Fruit fly (Drosophila melanogaster) whole organism, embryonic: Measurements from ENCODE around the gene bbg.

ENCODE experiments used
- Adf1 ChIP-seq: fragments of 200-800 bp; sonication (Bioruptor generic); IDR thresholded peaks from 2 replicates; pipeline ENCODE4 v1.3.6; 2022; ENCODE audit warnings: missing biosample characterization, missing genetic modification characterization
- Aef1 ChIP-seq: fragments of 200-800 bp; sonication (Bioruptor generic); IDR thresholded peaks from 3 replicates; pipeline ENCODE4 v1.3.6; 2022; ENCODE audit warnings: missing biosample characterization, missing genetic modification characterization
- Atf-2 ChIP-seq: fragments of 200-800 bp; sonication (Bioruptor generic); optimal IDR thresholded peaks from 2 replicates; lab custom pipeline; 2016; ENCODE audit warnings: missing biosample characterization, missing genetic modification characterization
- CG10147 ChIP-seq: fragments of 200-800 bp; sonication (Bioruptor generic); optimal IDR thresholded peaks from 2 replicates; lab custom pipeline; 2019; ENCODE audit warnings: missing biosample characterization, mild to moderate bottlenecking, missing genetic modification characterization, moderate library complexity
- CG10209 ChIP-seq: fragments of 200-800 bp; sonication (Bioruptor generic); optimal IDR thresholded peaks from 3 replicates; lab custom pipeline; 2017; ENCODE audit warnings: missing biosample characterization, mild to moderate bottlenecking, missing genetic modification characterization, missing genetic modification reagents
- CG10321 ChIP-seq: fragments of 200-800 bp; sonication (Bioruptor generic); IDR thresholded peaks from 2 replicates; pipeline ENCODE4 v1.3.6; 2022; ENCODE audit warnings: missing biosample characterization, missing genetic modification characterization
- CG11723 ChIP-seq: fragments of 200-800 bp; sonication (Bioruptor generic); optimal IDR thresholded peaks from 2 replicates; lab custom pipeline; 2017; ENCODE audit warnings: missing biosample characterization, mild to moderate bottlenecking, missing genetic modification characterization
- CG12155 ChIP-seq: fragments of 200-800 bp; sonication (Bioruptor generic); optimal IDR thresholded peaks from 3 replicates; lab custom pipeline; 2016; ENCODE audit warnings: missing biosample characterization, missing genetic modification characterization
- CG1233 ChIP-seq: fragments of 200-800 bp; sonication (Bioruptor generic); optimal IDR thresholded peaks from 4 replicates; lab custom pipeline; 2018; ENCODE audit warnings: missing biosample characterization, mild to moderate bottlenecking, missing genetic modification characterization
- CG14441 ChIP-seq: fragments of 200-800 bp; sonication (Bioruptor generic); IDR thresholded peaks from 2 replicates; pipeline ENCODE4 v1.3.6; 2022; ENCODE audit warnings: missing biosample characterization, missing genetic modification characterization
- CG1529 ChIP-seq: fragments of 200-800 bp; sonication (Bioruptor generic); optimal IDR thresholded peaks from 3 replicates; lab custom pipeline; 2018; ENCODE audit warnings: missing biosample characterization, missing genetic modification characterization
- CG17361 ChIP-seq: fragments of 200-800 bp; sonication (Bioruptor generic); IDR thresholded peaks from 3 replicates; pipeline ENCODE4 v1.3.6; 2022; ENCODE audit warnings: missing biosample characterization, missing genetic modification characterization
- CG17829 ChIP-seq: fragments of 200-800 bp; optimal IDR thresholded peaks from 2 replicates; lab custom pipeline; 2019; ENCODE audit warnings: missing biosample characterization, mild to moderate bottlenecking, missing genetic modification characterization, moderate library complexity
- CG3281 ChIP-seq: fragments of 200-800 bp; sonication (Bioruptor generic); optimal IDR thresholded peaks from 3 replicates; lab custom pipeline; 2017; ENCODE audit warnings: missing biosample characterization, mild to moderate bottlenecking, missing genetic modification characterization
- CG43689 ChIP-seq: fragments of 200-800 bp; sonication (Bioruptor generic); IDR thresholded peaks from 2 replicates; pipeline ENCODE4 v1.3.6; 2022; ENCODE audit warnings: missing biosample characterization, missing genetic modification characterization
- CG7357 ChIP-seq: fragments of 200-800 bp; sonication (Bioruptor generic); IDR thresholded peaks from 3 replicates; pipeline ENCODE4 v1.3.6; 2022; ENCODE audit warnings: missing biosample characterization, missing genetic modification characterization
- CG7745 ChIP-seq: fragments of 200-800 bp; sonication (Bioruptor generic); optimal IDR thresholded peaks from 2 replicates; lab custom pipeline; 2018; ENCODE audit warnings: missing biosample characterization, mild to moderate bottlenecking, missing genetic modification characterization, moderate library complexity
- CG9215 ChIP-seq: fragments of 200-800 bp; sonication (Bioruptor generic); IDR thresholded peaks from 2 replicates; pipeline ENCODE4 v1.3.6; 2022; ENCODE audit warnings: missing biosample characterization, missing genetic modification characterization
- Chrac-16 ChIP-seq: fragments of 200-800 bp; sonication (Bioruptor generic); optimal IDR thresholded peaks from 3 replicates; lab custom pipeline; 2016; ENCODE audit warnings: missing biosample characterization, missing genetic modification characterization
- Dfd ChIP-seq, 2 experiments: fragments of >200 bp; optimal IDR thresholded peaks; 2 replicates each; lab custom pipeline; 2017; ENCODE audit warnings: missing biosample characterization in 2 of 2, missing genetic modification characterization in 2 of 2
- Fer2 ChIP-seq: fragments of 200-800 bp; sonication (Bioruptor generic); optimal IDR thresholded peaks from 2 replicates; lab custom pipeline; 2018; ENCODE audit warnings: missing biosample characterization, mild to moderate bottlenecking, missing genetic modification characterization, moderate library complexity
- GATAe ChIP-seq: fragments of 200-800 bp; sonication (Bioruptor generic); conservative IDR thresholded peaks from 2 replicates; pipeline ENCODE4 v1.3.6; 2022; ENCODE audit warnings: missing biosample characterization, missing genetic modification characterization
- Myb ChIP-seq: fragments of 200-800 bp; sonication (Bioruptor generic); optimal IDR thresholded peaks from 2 replicates; lab custom pipeline; 2016; ENCODE audit warnings: missing biosample characterization, missing genetic modification characterization
- NC2β ChIP-seq: fragments of 200-800 bp; sonication (Bioruptor generic); optimal IDR thresholded peaks from 2 replicates; lab custom pipeline; 2016; ENCODE audit warnings: missing biosample characterization, missing genetic modification characterization
- Side ChIP-seq: fragments of 200-800 bp; sonication (Bioruptor generic); optimal IDR thresholded peaks from 2 replicates; lab custom pipeline; 2016; ENCODE audit warnings: missing biosample characterization, missing genetic modification characterization
- Sox102F ChIP-seq: fragments of 200-800 bp; sonication (Bioruptor generic); optimal IDR thresholded peaks from 2 replicates; lab custom pipeline; 2018; ENCODE audit warnings: missing biosample characterization, mild to moderate bottlenecking, missing genetic modification characterization, moderate library complexity
- Xrp1 ChIP-seq: fragments of 200-800 bp; sonication (Bioruptor generic); IDR thresholded peaks from 2 replicates; pipeline ENCODE4 v1.3.6; 2022; ENCODE audit warnings: missing biosample characterization, missing genetic modification characterization
- ase ChIP-seq: fragments of 200-800 bp; sonication (Bioruptor generic); IDR thresholded peaks from 3 replicates; pipeline ENCODE4 v1.3.6; 2022; ENCODE audit warnings: missing biosample characterization, missing genetic modification characterization
- bab2 ChIP-seq: fragments of 200-800 bp; sonication (Bioruptor generic); optimal IDR thresholded peaks from 2 replicates; lab custom pipeline; 2016; ENCODE audit warnings: missing biosample characterization, missing genetic modification characterization
- btn ChIP-seq: fragments of 200-800 bp; sonication (Bioruptor generic); optimal IDR thresholded peaks from 2 replicates; lab custom pipeline; 2016; ENCODE audit warnings: missing biosample characterization, missing genetic modification characterization
- chinmo ChIP-seq: fragments of 200-800 bp; sonication (Bioruptor generic); IDR thresholded peaks from 4 replicates; pipeline ENCODE4 v1.3.6; 2022; ENCODE audit warnings: missing biosample characterization, missing genetic modification characterization; ENCODE audit not compliant: partially characterized antibody
- chm ChIP-seq: fragments of 200-800 bp; sonication (Bioruptor generic); IDR thresholded peaks from 2 replicates; pipeline ENCODE4 v1.3.6; 2022; ENCODE audit warnings: missing biosample characterization, missing genetic modification characterization
- dan ChIP-seq: fragments of 200-800 bp; sonication (Bioruptor generic); IDR thresholded peaks from 2 replicates; pipeline ENCODE4 v1.3.6; 2022; ENCODE audit warnings: missing biosample characterization, missing genetic modification characterization
- dati ChIP-seq: fragments of 200-800 bp; sonication (Bioruptor generic); IDR thresholded peaks from 2 replicates; pipeline ENCODE4 v1.3.6; 2022; ENCODE audit warnings: missing biosample characterization, missing genetic modification characterization
- disco-r ChIP-seq: fragments of 200-800 bp; sonication (Bioruptor generic); optimal IDR thresholded peaks from 2 replicates; lab custom pipeline; 2016; ENCODE audit warnings: missing biosample characterization, missing genetic modification characterization
- eve ChIP-seq, 2 experiments: fragments of >200 bp; optimal IDR thresholded peaks; 2 replicates each; lab custom pipeline; 2017; ENCODE audit warnings: missing biosample characterization in 2 of 2, missing genetic modification characterization in 2 of 2
- ewg ChIP-seq: fragments of 200-800 bp; sonication (Bioruptor generic); optimal IDR thresholded peaks from 3 replicates; lab custom pipeline; 2017; ENCODE audit warnings: mild to moderate bottlenecking, missing biosample characterization, missing genetic modification reagents, missing genetic modification characterization
- fd102C ChIP-seq: fragments of 200-800 bp; sonication (Bioruptor generic); optimal IDR thresholded peaks from 2 replicates; lab custom pipeline; 2018; ENCODE audit warnings: missing biosample characterization, mild to moderate bottlenecking, missing genetic modification characterization, moderate library complexity
- gcm2 ChIP-seq: fragments of 200-800 bp; sonication (Bioruptor generic); optimal IDR thresholded peaks from 2 replicates; lab custom pipeline; 2016; ENCODE audit warnings: missing biosample characterization, missing genetic modification characterization
- grn ChIP-seq: fragments of 200-800 bp; sonication (Bioruptor generic); optimal IDR thresholded peaks from 3 replicates; lab custom pipeline; 2017; ENCODE audit warnings: missing biosample characterization, missing genetic modification characterization
- her ChIP-seq: fragments of 200-800 bp; sonication (Bioruptor generic); optimal IDR thresholded peaks from 2 replicates; lab custom pipeline; 2016; ENCODE audit warnings: missing biosample characterization, missing genetic modification characterization
- jigr1 ChIP-seq: fragments of 200-800 bp; sonication (Bioruptor generic); IDR thresholded peaks from 3 replicates; pipeline ENCODE4 v1.3.6; 2022; ENCODE audit warnings: missing biosample characterization, missing genetic modification characterization
- jing ChIP-seq: fragments of 200-800 bp; sonication (Bioruptor generic); optimal IDR thresholded peaks from 2 replicates; lab custom pipeline; 2018; ENCODE audit warnings: missing biosample characterization, mild to moderate bottlenecking, missing genetic modification characterization
- jumu ChIP-seq: fragments of 200-800 bp; sonication (Bioruptor generic); optimal IDR thresholded peaks from 3 replicates; lab custom pipeline; 2016; ENCODE audit warnings: missing biosample characterization, missing genetic modification characterization
- knrl ChIP-seq: fragments of 200-800 bp; sonication (Bioruptor generic); IDR thresholded peaks from 3 replicates; pipeline ENCODE4 v1.3.6; 2022; ENCODE audit warnings: missing biosample characterization, missing genetic modification characterization; ENCODE audit not compliant: partially characterized antibody
- luna ChIP-seq: fragments of 200-800 bp; sonication (Bioruptor generic); optimal IDR thresholded peaks from 2 replicates; lab custom pipeline; 2016; ENCODE audit warnings: missing biosample characterization, missing genetic modification characterization
- mld ChIP-seq: fragments of 200-800 bp; sonication (Bioruptor generic); IDR thresholded peaks from 3 replicates; pipeline ENCODE4 v1.3.6; 2022; ENCODE audit warnings: missing biosample characterization, missing genetic modification characterization; ENCODE audit not compliant: partially characterized antibody
- psq ChIP-seq: fragments of 200-800 bp; sonication (Bioruptor generic); optimal IDR thresholded peaks from 2 replicates; lab custom pipeline; 2017; ENCODE audit warnings: missing biosample characterization, missing genetic modification characterization
- ranshi ChIP-seq: fragments of 200-800 bp; sonication (Bioruptor generic); IDR thresholded peaks from 2 replicates; pipeline ENCODE4 v1.3.6; 2022; ENCODE audit warnings: missing biosample characterization, missing genetic modification characterization
- sens ChIP-seq: fragments of 200-800 bp; sonication (Bioruptor generic); peaks from one replicate; lab custom pipeline; 2016; ENCODE audit warnings: missing biosample characterization, missing genetic modification characterization
- so ChIP-seq: fragments of 200-800 bp; sonication (Bioruptor generic); IDR thresholded peaks from 3 replicates; pipeline ENCODE4 v1.3.6; 2022; ENCODE audit warnings: missing biosample characterization, missing genetic modification characterization
- tap ChIP-seq: fragments of 200-800 bp; optimal IDR thresholded peaks from 3 replicates; lab custom pipeline; 2019; ENCODE audit warnings: missing biosample characterization, mild to moderate bottlenecking, missing genetic modification characterization, moderate library complexity
- usp ChIP-seq: fragments of >200 bp; optimal IDR thresholded peaks from 2 replicates; lab custom pipeline; 2017; ENCODE audit warnings: missing biosample characterization, missing genetic modification characterization
- z ChIP-seq: fragments of 200-800 bp; sonication (Bioruptor generic); IDR thresholded peaks from 3 replicates; pipeline ENCODE4 v1.3.6; 2022; ENCODE audit warnings: missing biosample characterization, missing genetic modification characterization

The bbg gene

DNA sequence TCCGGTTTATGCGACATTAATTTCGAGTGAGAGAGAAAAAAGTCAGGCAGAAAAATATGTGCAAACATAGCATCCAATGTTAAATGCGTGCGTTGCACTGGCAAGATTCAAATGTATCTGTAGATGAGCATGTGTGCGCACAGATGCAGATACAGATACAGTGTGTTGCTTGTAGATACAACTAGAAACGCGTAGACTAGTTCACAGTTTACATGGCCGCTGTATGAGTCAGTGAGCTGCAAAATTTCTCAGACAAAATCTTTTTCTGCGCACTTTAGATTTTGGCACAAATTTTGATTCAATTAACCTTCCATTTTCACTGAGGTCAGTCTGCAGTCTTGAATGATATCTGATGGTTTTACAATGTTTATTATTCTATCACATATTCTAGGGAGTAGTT is 20.1 kb upstream of the bbg start (continued):
- TF ChIP-seq CG1233 (peak; percentile 5), CG11723 (GFP tag; lab: Kevin White, UChicago) (no peak), Aef1 (no peak), Fer2 (tag; lab: Kevin White, UChicago) (no peak), Atf-2 (GFP tag; lab: Kevin White, UChicago) (no peak), CG17829 (no peak), CG43689 (GFP tag; lab: Robert Waterston, UW) (no peak), ewg (GFP tag; lab: Kevin White, UChicago) (no peak), psq (GFP tag; lab: Kevin White, UChicago) (no peak), sens (GFP tag; lab: Kevin White, UChicago) (peak; percentile 77), Dfd (GFP tag; optimal IDR thresholded peaks at IDR 0.05; lab: Kevin White, UChicago) (no peak), dan (GFP tag; lab: Robert Waterston, UW) (no peak), jigr1 (GFP tag; lab: Robert Waterston, UW) (no peak), GATAe (GFP tag; lab: Robert Waterston, UW) (no peak), chinmo (GFP tag; lab: Robert Waterston, UW) (0 out of 4 replicates have a peak, but pooled peaks have one; percentile 58), CG10321 (GFP tag; lab: Robert Waterston, UW) (no peak), CG7357 (GFP tag; lab: Robert Waterston, UW) (no peak), Adf1 (GFP tag; lab: Robert Waterston, UW) (no peak), ranshi (GFP tag; lab: Robert Waterston, UW) (no peak), dati (GFP tag; lab: Robert Waterston, UW) (no peak), CG12155 (GFP tag; lab: Kevin White, UChicago) (no peak), jing (GFP tag; lab: Kevin White, UChicago) (no peak), usp (no peak), CG3281 (no peak), CG17361 (GFP tag; lab: Robert Waterston, UW) (no peak), z (peak; percentile 37; the same call in 1 of the 3 replicates), gcm2 (GFP tag; lab: Kevin White, UChicago) (no peak), disco-r (GFP tag; lab: Kevin White, UChicago) (no peak), fd102C (no peak), Xrp1 (0 out of 2 replicates have a peak, but pooled peaks have one; percentile 12), mld (GFP tag; lab: Robert Waterston, UW) (no peak), knrl (GFP tag; lab: Robert Waterston, UW) (no peak), Myb (no peak), jumu (GFP tag; lab: Kevin White, UChicago) (no peak)

DNA sequence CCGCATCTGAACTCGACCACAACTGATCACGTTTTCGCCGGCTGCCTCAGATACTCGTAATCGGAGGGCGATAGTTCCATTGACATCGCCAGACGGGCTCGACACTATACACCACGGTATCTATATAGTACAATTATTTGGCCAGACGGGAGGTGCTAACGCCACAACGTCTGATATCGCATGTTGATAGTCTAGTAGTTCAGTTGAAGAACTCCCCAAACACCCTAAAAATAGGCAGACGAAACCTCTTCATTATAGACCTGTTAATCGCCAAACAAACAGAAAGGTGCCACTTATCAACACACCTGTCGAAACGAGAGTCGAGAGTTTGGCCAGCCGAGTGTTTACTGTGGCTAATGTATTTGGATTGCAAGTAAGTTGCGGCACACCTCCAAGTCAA is 19.0 kb upstream of the bbg start:
- TF ChIP-seq Sox102F (GFP tag; lab: Kevin White, UChicago), result peak; percentile 11
- peak; percentile 30 for TF ChIP-seq Side
- TF ChIP-seq tap (tag; lab: Kevin White, UChicago), result peak; percentile 2
- TF ChIP-seq eve (GFP tag; optimal IDR thresholded peaks at IDR 0.05; lab: Kevin White, UChicago), result peak in 1 of 2 experiments; percentile 44
- peak; percentile 6 for TF ChIP-seq CG10147 (GFP tag; lab: Kevin White, UChicago)
- no peak for TF ChIP-seq ase (GFP tag; lab: Robert Waterston, UW)
- no peak for TF ChIP-seq CG9215 (GFP tag; lab: Robert Waterston, UW)
- TF ChIP-seq CG14441 (GFP tag; lab: Robert Waterston, UW), result peak; percentile 5; the same call in 1 of the 2 replicates
- TF ChIP-seq her (GFP tag; lab: Kevin White, UChicago), result no peak
- TF ChIP-seq luna (GFP tag; lab: Kevin White, UChicago), result no peak
- TF ChIP-seq grn (GFP tag; lab: Kevin White, UChicago), result peak; percentile 85
- 0 out of 3 replicates have a peak, but pooled peaks have one; percentile 50 for TF ChIP-seq so (GFP tag; lab: Robert Waterston, UW)
- TF ChIP-seq chm (GFP tag; lab: Robert Waterston, UW), result 0 out of 2 replicates have a peak, but pooled peaks have one; percentile 24
- TF ChIP-seq CG1529 (GFP tag; lab: Kevin White, UChicago), result peak; percentile 40
- TF ChIP-seq Chrac-16 (GFP tag; lab: Kevin White, UChicago), result no peak
- TF ChIP-seq bab2 (GFP tag; lab: Kevin White, UChicago), result no peak
- peak; percentile 3 for TF ChIP-seq NC2β (GFP tag; lab: Kevin White, UChicago)
- no peak for TF ChIP-seq CG7745 (tag; lab: Kevin White, UChicago)
- TF ChIP-seq CG10209 (GFP tag; lab: Kevin White, UChicago), result peak; percentile 60
- TF ChIP-seq btn (GFP tag; lab: Kevin White, UChicago), result no peak
